Worm (Caenorhabditis elegans) whole organism, late embryonic: ENCODE results near the gene F35E12.9.

Experiments
- C38D4.7 ChIP-seq: fragments of 200-800 bp; sonication (Bioruptor generic); optimal IDR thresholded peaks from 2 replicates; lab custom pipeline; 2018; ENCODE audit warnings: mild to moderate bottlenecking, missing genetic modification characterization, moderate library complexity, missing compliant biosample characterization
- ahr-1 ChIP-seq: sonication (generic microtip); optimal IDR thresholded peaks from 2 replicates; lab custom pipeline; 2016; ENCODE audit warnings: missing genetic modification characterization, missing compliant biosample characterization
- ama-1 ChIP-seq: fragments of 150-350 bp; optimal IDR thresholded peaks from 2 replicates; lab custom pipeline; 2014
- ceh-18 ChIP-seq: sonication (generic microtip); optimal IDR thresholded peaks from 2 replicates; lab custom pipeline; 2016; ENCODE audit warnings: missing genetic modification characterization, missing compliant biosample characterization
- ceh-19 ChIP-seq: fragments of 200-800 bp; sonication (Bioruptor generic); optimal IDR thresholded peaks from 2 replicates; lab custom pipeline; 2018; ENCODE audit warnings: mild to moderate bottlenecking, missing genetic modification characterization, missing compliant biosample characterization
- ceh-24 ChIP-seq: sonication (generic microtip); optimal IDR thresholded peaks from 2 replicates; lab custom pipeline; 2016; ENCODE audit warnings: mild to moderate bottlenecking, missing genetic modification characterization, missing compliant biosample characterization
- ceh-30 ChIP-seq: fragments of 150-350 bp; optimal IDR thresholded peaks from 2 replicates; lab custom pipeline; 2014; ENCODE audit warnings: missing biosample characterization, missing genetic modification characterization
- ceh-45 ChIP-seq: fragments of 200-800 bp; sonication (Bioruptor generic); IDR thresholded peaks from 2 replicates; pipeline ENCODE4 v1.3.6; 2022; ENCODE audit warnings: missing genetic modification reagents, missing genetic modification characterization, missing compliant biosample characterization
- ceh-48 ChIP-seq: sonication (generic microtip); optimal IDR thresholded peaks from 2 replicates; lab custom pipeline; 2016; ENCODE audit warnings: missing genetic modification characterization, inconsistent platforms, missing compliant biosample characterization
- ceh-6 ChIP-seq: fragments of 200-800 bp; sonication (Bioruptor generic); optimal IDR thresholded peaks from 2 replicates; lab custom pipeline; 2018; ENCODE audit warnings: mild to moderate bottlenecking, missing genetic modification characterization, missing compliant biosample characterization
- che-1 ChIP-seq: sonication (generic microtip); optimal IDR thresholded peaks from 2 replicates; lab custom pipeline; 2016; ENCODE audit warnings: mild to moderate bottlenecking, missing genetic modification characterization, missing compliant biosample characterization
- dmd-4 ChIP-seq: sonication (generic microtip); optimal IDR thresholded peaks from 2 replicates; lab custom pipeline; 2016; ENCODE audit warnings: borderline replicate concordance, missing genetic modification characterization, missing compliant biosample characterization
- dve-1 ChIP-seq: sonication (generic microtip); optimal IDR thresholded peaks from 2 replicates; lab custom pipeline; 2017; ENCODE audit warnings: antibody characterized with exemption, mild to moderate bottlenecking, missing genetic modification characterization, missing compliant biosample characterization
- elt-2 ChIP-seq: sonication (generic microtip); optimal IDR thresholded peaks from 2 replicates; lab custom pipeline; 2016; ENCODE audit warnings: missing genetic modification reagents, missing genetic modification characterization, missing compliant biosample characterization
- ets-4 ChIP-seq: sonication (generic microtip); optimal IDR thresholded peaks from 2 replicates; lab custom pipeline; 2016; ENCODE audit warnings: missing genetic modification characterization, missing compliant biosample characterization
- eyg-1 ChIP-seq: sonication (generic microtip); optimal IDR thresholded peaks from 2 replicates; lab custom pipeline; 2016; ENCODE audit warnings: missing genotype, missing genetic modification characterization, missing compliant biosample characterization
- fax-1 ChIP-seq: sonication (generic microtip); optimal IDR thresholded peaks from 2 replicates; lab custom pipeline; 2016; ENCODE audit warnings: missing genotype, missing genetic modification characterization, missing compliant biosample characterization
- hlh-13 ChIP-seq: fragments of 200-800 bp; sonication (Bioruptor generic); optimal IDR thresholded peaks from 2 replicates; lab custom pipeline; 2018; ENCODE audit warnings: mild to moderate bottlenecking, missing genetic modification characterization, missing compliant biosample characterization
- hlh-6 ChIP-seq: sonication (generic microtip); optimal IDR thresholded peaks from 2 replicates; lab custom pipeline; 2016; ENCODE audit warnings: missing genotype, missing genetic modification characterization, missing compliant biosample characterization
- lim-6 ChIP-seq: sonication (generic microtip); optimal IDR thresholded peaks from 2 replicates; lab custom pipeline; 2016; ENCODE audit warnings: missing genetic modification characterization, missing compliant biosample characterization
- lin-11 ChIP-seq: fragments of 200-800 bp; sonication (Bioruptor generic); optimal IDR thresholded peaks from 2 replicates; lab custom pipeline; 2018; ENCODE audit warnings: mild to moderate bottlenecking, missing genetic modification characterization, missing compliant biosample characterization
- madf-2 ChIP-seq: sonication (generic microtip); optimal IDR thresholded peaks from 2 replicates; lab custom pipeline; 2017; ENCODE audit warnings: missing genetic modification characterization, missing compliant biosample characterization
- nfya-1 ChIP-seq: sonication (generic microtip); optimal IDR thresholded peaks from 2 replicates; lab custom pipeline; 2017; ENCODE audit warnings: missing genetic modification characterization, mild to moderate bottlenecking, missing compliant biosample characterization, antibody characterized with exemption, moderate library complexity
- nhr-11 ChIP-seq: fragments of 150-350 bp; optimal IDR thresholded peaks from 2 replicates; lab custom pipeline; 2014; ENCODE audit warnings: missing biosample characterization, missing genetic modification characterization
- nhr-232 ChIP-seq: sonication (generic microtip); optimal IDR thresholded peaks from 2 replicates; lab custom pipeline; 2016; ENCODE audit warnings: missing genetic modification characterization, missing compliant biosample characterization
- npax-4 ChIP-seq: sonication (generic microtip); optimal IDR thresholded peaks from 2 replicates; lab custom pipeline; 2016; ENCODE audit warnings: missing genetic modification characterization, missing compliant biosample characterization
- pag-3 ChIP-seq: sonication (generic microtip); optimal IDR thresholded peaks from 2 replicates; lab custom pipeline; 2016; ENCODE audit warnings: missing compliant biosample characterization, missing genetic modification characterization, borderline replicate concordance
- pat-9 ChIP-seq: fragments of 200-800 bp; sonication (Bioruptor generic); optimal IDR thresholded peaks from 2 replicates; lab custom pipeline; 2018; ENCODE audit warnings: mild to moderate bottlenecking, missing genetic modification characterization, moderate library complexity, missing compliant biosample characterization
- pax-1 ChIP-seq: fragments of 150-350 bp; optimal IDR thresholded peaks from 2 replicates; lab custom pipeline; 2014; ENCODE audit warnings: missing biosample characterization, missing genetic modification characterization
- pqm-1 ChIP-seq: sonication (generic microtip); optimal IDR thresholded peaks from 2 replicates; lab custom pipeline; 2016; ENCODE audit warnings: missing genetic modification characterization, missing compliant biosample characterization
- ref-2 ChIP-seq: sonication (generic microtip); optimal IDR thresholded peaks from 2 replicates; lab custom pipeline; 2016; ENCODE audit warnings: missing genetic modification characterization, missing compliant biosample characterization
- sdc-2 ChIP-seq: sonication (generic microtip); optimal IDR thresholded peaks from 2 replicates; lab custom pipeline; 2016; ENCODE audit warnings: missing genotype, missing genetic modification characterization, missing compliant biosample characterization
- sox-4 ChIP-seq: sonication (generic microtip); optimal IDR thresholded peaks from 2 replicates; lab custom pipeline; 2017; ENCODE audit warnings: mild to moderate bottlenecking, missing genetic modification characterization, inconsistent platforms, missing compliant biosample characterization
- syd-9 ChIP-seq: sonication (generic microtip); optimal IDR thresholded peaks from 2 replicates; lab custom pipeline; 2016; ENCODE audit warnings: mild to moderate bottlenecking, missing genetic modification characterization, moderate library complexity, missing compliant biosample characterization
- tbx-2 ChIP-seq: sonication (generic microtip); optimal IDR thresholded peaks from 2 replicates; lab custom pipeline; 2016; ENCODE audit warnings: missing genetic modification characterization, missing compliant biosample characterization
- tbx-7 ChIP-seq: sonication (generic microtip); optimal IDR thresholded peaks from 2 replicates; lab custom pipeline; 2016; ENCODE audit warnings: missing genotype, missing genetic modification characterization, missing compliant biosample characterization
- unc-3 ChIP-seq, 2 experiments: fragments of 200-800 bp in 1 of 2; sonication (Bioruptor generic) in 1 of 2; sonication (generic microtip) in 1 of 2; conservative IDR thresholded peaks in 1 of 2; optimal IDR thresholded peaks in 1 of 2; 2 replicates each; pipeline versions ENCODE4 v1.3.6 to Lab custom; 2016 to 2022; ENCODE audit warnings: missing compliant biosample characterization in 2 of 2, missing genetic modification characterization in 2 of 2, missing genetic modification reagents in 1 of 2
- unc-55 ChIP-seq: sonication (generic microtip); optimal IDR thresholded peaks from 2 replicates; lab custom pipeline; 2017; ENCODE audit warnings: missing biosample characterization, missing genetic modification reagents, missing genetic modification characterization
- zip-5 ChIP-seq: sonication (generic microtip); optimal IDR thresholded peaks from 2 replicates; lab custom pipeline; 2016; ENCODE audit warnings: missing genetic modification characterization, missing compliant biosample characterization

The F35E12.9 gene

DNA sequence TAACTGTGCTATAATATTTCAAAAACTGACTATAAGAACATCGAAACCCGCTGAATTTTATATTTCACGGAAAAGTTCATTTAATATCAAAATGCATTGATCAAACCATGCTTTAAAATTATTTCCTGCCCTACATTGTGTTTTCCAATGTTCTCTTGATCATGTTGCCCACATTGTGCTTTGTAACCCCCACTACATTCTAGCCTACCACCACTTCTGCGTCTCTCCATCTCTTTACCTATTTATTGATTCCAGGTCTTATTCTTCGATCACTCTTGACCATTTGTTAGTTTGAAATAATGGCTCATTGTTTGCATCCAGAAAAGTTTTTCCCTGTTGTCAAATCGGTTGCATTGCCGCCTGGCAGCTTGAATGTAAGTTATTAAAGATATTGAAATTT lies 37.3 kb upstream of the F35E12.9 start, which contains the start of gene decr-1.1:
Gene decr-1.1, plus strand, starts transcription at position 210 of the 400 bp plus-strand sequence.
- TF ChIP-seq ref-2 (tag; lab: Kevin White, UChicago) (no peak), tbx-2 (tag; lab: Kevin White, UChicago) (no peak), dve-1 (tag; lab: Kevin White, UChicago) (no peak), ceh-48 (tag; lab: Kevin White, UChicago) (peak; percentile 3), nhr-11 (tag; lab: Kevin White, UChicago) (no peak)

DNA sequence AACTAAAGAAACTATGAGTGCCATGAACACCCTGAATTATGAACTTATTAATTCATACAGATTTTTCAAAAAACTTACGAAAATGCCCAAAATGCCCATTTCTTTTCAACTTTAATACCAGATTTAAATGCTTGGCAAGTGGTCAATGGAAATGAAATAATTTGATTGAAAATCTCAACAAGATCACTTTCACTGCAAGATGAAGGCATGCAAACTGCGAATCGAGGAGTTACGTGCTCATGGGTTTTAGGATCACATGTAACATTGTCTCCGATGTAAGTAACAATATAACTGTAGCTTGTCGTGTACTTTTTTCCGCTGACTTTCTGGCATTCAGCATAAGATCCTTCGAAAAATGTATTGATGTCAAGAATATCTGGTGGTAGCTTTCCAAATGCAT lies 36.0 kb upstream of the F35E12.9 start:
- TF ChIP-seq ceh-24 (tag; lab: Kevin White, UChicago) (no peak), eyg-1 (tag; lab: Kevin White, UChicago) (no peak), ceh-18 (tag; lab: Kevin White, UChicago) (no peak), dmd-4 (tag; lab: Kevin White, UChicago) (no peak), ceh-30 (tag; lab: Kevin White, UChicago) (no peak), hlh-13 (no peak), unc-3 (GFP tag; conservative IDR thresholded peaks at IDR 0.05; lab: Robert Waterston, UW) (no peak), unc-3 (tag; optimal IDR thresholded peaks at IDR 0.05; lab: Kevin White, UChicago) (no peak), che-1 (tag; lab: Kevin White, UChicago) (no peak), zip-5 (tag; lab: Kevin White, UChicago) (no peak), ceh-6 (no peak), nhr-232 (tag; lab: Kevin White, UChicago) (no peak), ceh-48 (tag; lab: Kevin White, UChicago) (no peak), ref-2 (tag; lab: Kevin White, UChicago) (no peak), ahr-1 (tag; lab: Kevin White, UChicago) (no peak), tbx-7 (tag; lab: Kevin White, UChicago) (no peak), hlh-6 (tag; lab: Kevin White, UChicago) (no peak)

DNA sequence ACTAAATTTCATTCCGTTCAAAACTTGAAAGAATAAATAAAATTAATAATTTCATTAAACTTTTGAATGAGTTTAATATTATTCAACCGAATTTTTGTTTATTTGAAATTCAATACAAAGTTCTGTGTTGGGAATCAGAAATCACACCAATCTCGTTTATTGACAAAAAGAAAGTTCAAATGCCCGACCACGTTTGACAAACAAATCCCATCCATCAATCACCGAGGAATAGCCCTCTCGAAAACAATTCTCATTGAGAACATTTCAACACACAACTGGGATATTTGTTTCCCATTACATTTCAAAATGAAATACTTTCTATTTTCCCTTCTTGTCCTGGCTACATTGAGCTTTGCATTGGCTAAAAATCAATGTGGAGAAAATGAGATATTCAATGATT lies 32.9 kb upstream of the F35E12.9 start, which contains the start of gene F53C11.9:
Gene F53C11.9, plus strand, starts transcription at position 159 of the 400 bp plus-strand sequence.
- TF ChIP-seq unc-55 (GFP tag; lab: Kevin White, UChicago): peak; percentile 17
- TF ChIP-seq pqm-1: no peak

DNA sequence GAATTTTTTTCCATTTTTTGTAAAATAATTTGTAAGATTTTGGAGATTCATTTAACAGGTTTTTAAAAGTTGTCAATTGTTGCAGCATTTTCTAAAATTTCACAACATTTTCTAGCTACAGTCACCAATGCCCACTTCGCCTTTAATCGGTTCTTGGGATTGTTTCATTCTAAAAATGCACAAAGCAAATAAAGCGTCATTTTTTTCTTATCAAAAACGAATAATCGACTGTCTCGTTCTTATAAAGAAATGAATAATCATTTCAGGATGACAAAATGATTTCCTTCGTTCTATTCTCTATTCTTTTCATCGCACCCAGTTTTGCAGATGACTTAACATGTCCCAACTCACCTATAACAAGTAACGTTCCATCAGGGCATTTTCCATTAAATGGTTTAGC lies 30.6 kb upstream of the F35E12.9 start, which contains the start of gene F53C11.1:
Gene F53C11.1, plus strand, starts transcription at position 268 of the 400 bp plus-strand sequence.
- TF ChIP-seq syd-9 (no peak), pag-3 (tag; lab: Kevin White, UChicago) (no peak), nhr-11 (tag; lab: Kevin White, UChicago) (no peak), lim-6 (tag; lab: Kevin White, UChicago) (no peak), ceh-19 (no peak), tbx-7 (tag; lab: Kevin White, UChicago) (no peak), ets-4 (tag; lab: Kevin White, UChicago) (no peak), tbx-2 (tag; lab: Kevin White, UChicago) (no peak), ceh-6 (no peak), C38D4.7 (no peak), lin-11 (tag; lab: Kevin White, UChicago) (no peak), sox-4 (tag; lab: Kevin White, UChicago) (no peak), pat-9 (no peak), madf-2 (no peak), sdc-2 (tag; lab: Kevin White, UChicago) (no peak), fax-1 (no peak), ceh-48 (tag; lab: Kevin White, UChicago) (no peak), nhr-232 (tag; lab: Kevin White, UChicago) (no peak), zip-5 (tag; lab: Kevin White, UChicago) (no peak)

DNA sequence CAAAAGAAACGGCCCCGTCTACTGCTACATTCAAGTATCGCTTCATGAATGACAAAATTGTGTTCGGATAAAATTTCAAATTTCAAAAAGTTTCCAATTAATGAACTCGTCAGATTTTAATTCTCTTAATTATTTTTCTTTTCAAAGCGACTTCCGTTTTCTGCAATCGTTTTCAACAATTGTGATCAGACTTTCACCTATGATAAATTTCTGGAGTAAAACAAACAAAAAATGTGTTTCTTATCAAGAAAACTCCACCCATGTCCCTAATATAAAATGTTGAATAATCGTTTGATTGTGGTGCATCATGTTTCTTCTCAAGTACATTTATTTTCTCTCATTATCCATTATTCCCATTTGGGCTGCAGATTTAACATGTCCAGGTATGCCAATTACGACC lies 26.3 kb upstream of the F35E12.9 start, which contains the start of gene F20G2.5:
Gene F20G2.5, plus strand, starts transcription at position 301 of the 400 bp plus-strand sequence.
- TF ChIP-seq nfya-1 (no peak), pax-1 (tag; lab: Kevin White, UChicago) (no peak), ceh-30 (tag; lab: Kevin White, UChicago) (no peak), ceh-24 (tag; lab: Kevin White, UChicago) (no peak), ama-1 (lab: Kevin White, UChicago) (no peak), npax-4 (tag; lab: Kevin White, UChicago) (no peak), sox-4 (tag; lab: Kevin White, UChicago) (no peak), nhr-232 (tag; lab: Kevin White, UChicago) (no peak), elt-2 (tag; lab: Kevin White, UChicago) (no peak), fax-1 (no peak), che-1 (tag; lab: Kevin White, UChicago) (no peak), ets-4 (tag; lab: Kevin White, UChicago) (no peak), ceh-45 (GFP tag; lab: Robert Waterston, UW) (no peak)
